Fruit fly (Drosophila melanogaster): ENCODE data around the gene Eip74EF.
A peak's percentile ranks its signal among the peaks of the same experiment; 100 is the strongest.

Eip74EF gene

dm6 chr3L:17625014-17625413 lies 5.9 kb upstream of the Eip74EF start (continued):
- TF ChIP-seq CG18262 (tag; optimal IDR thresholded peaks at IDR 0.05) (no peak), al (GFP tag; IDR thresholded peaks at IDR 0.05) (no peak), CG4424 (GFP tag; optimal IDR thresholded peaks at IDR 0.05) (no peak), CG31365 (tag; optimal IDR thresholded peaks at IDR 0.05) (no peak), CG34376 (GFP tag; optimal IDR thresholded peaks at IDR 0.05) (no peak), Hey (tag; optimal IDR thresholded peaks at IDR 0.05) (peak; percentile 28), ranshi (GFP tag; IDR thresholded peaks at IDR 0.05) (no peak), Dad (GFP tag; optimal IDR thresholded peaks at IDR 0.05) (no peak), corto (GFP tag; optimal IDR thresholded peaks at IDR 0.05) (no peak), Dbx (GFP tag; IDR thresholded peaks at IDR 0.05) (no peak), CG10147 (GFP tag; optimal IDR thresholded peaks at IDR 0.05) (no peak), insv (GFP tag; optimal IDR thresholded peaks at IDR 0.05) (peak in 1 of 2 experiments; percentile 12), CG8281 (tag; optimal IDR thresholded peaks at IDR 0.05) (peak; percentile 6), fru (optimal IDR thresholded peaks at IDR 0.05) (no peak), CG4617 (GFP tag; optimal IDR thresholded peaks at IDR 0.05; ENCODE audit: borderline replicate concordance) (no peak), Lpt (GFP tag; optimal IDR thresholded peaks at IDR 0.05) (no peak), CG16813 (GFP tag; IDR thresholded peaks at IDR 0.05; ENCODE audit: partially characterized antibody) (no peak), ewg (GFP tag; optimal IDR thresholded peaks at IDR 0.05) (no peak), Opbp (GFP tag; IDR thresholded peaks at IDR 0.05; ENCODE audit: partially characterized antibody) (no peak), Lim3 (GFP tag; IDR thresholded peaks at IDR 0.05) (no peak), CHES-1-like (GFP tag; optimal IDR thresholded peaks at IDR 0.05) (no peak), CG10209 (GFP tag; optimal IDR thresholded peaks at IDR 0.05) (no peak), ken (GFP tag; IDR thresholded peaks at IDR 0.05) (no peak), Sox102F (GFP tag; optimal IDR thresholded peaks at IDR 0.05) (no peak), Xbp1 (GFP tag; optimal IDR thresholded peaks at IDR 0.05) (no peak), Hsf (GFP tag; optimal IDR thresholded peaks at IDR 0.05) (no peak), jigr1 (GFP tag; IDR thresholded peaks at IDR 0.05) (no peak), aop (GFP tag; IDR thresholded peaks at IDR 0.05) (no peak), pb (GFP tag; optimal IDR thresholded peaks at IDR 0.05) (no peak), PHDP (tag; optimal IDR thresholded peaks at IDR 0.05) (peak; percentile 61), disco-r (GFP tag; optimal IDR thresholded peaks at IDR 0.05) (no peak), peb (GFP tag; IDR thresholded peaks at IDR 0.05) (no peak), CoRest (tag; optimal IDR thresholded peaks at IDR 0.05) (no peak), crol (GFP tag; IDR thresholded peaks at IDR 0.05) (no peak), Chrac-16 (GFP tag; optimal IDR thresholded peaks at IDR 0.05) (no peak), row (GFP tag; IDR thresholded peaks at IDR 0.05) (no peak), CG14667 (GFP tag; IDR thresholded peaks at IDR 0.05) (no peak), CG2889 (GFP tag; IDR thresholded peaks at IDR 0.05) (no peak), CG17186 (GFP tag; optimal IDR thresholded peaks at IDR 0.05) (no peak), slou (GFP tag; optimal IDR thresholded peaks at IDR 0.05) (no peak), H2.0 (GFP tag; IDR thresholded peaks at IDR 0.05) (no peak), zfh2 (GFP tag; optimal IDR thresholded peaks at IDR 0.05) (no peak), CG9215 (GFP tag; IDR thresholded peaks at IDR 0.05) (no peak), twi (tag; optimal IDR thresholded peaks at IDR 0.05) (no peak), CG10462 (GFP tag; optimal IDR thresholded peaks at IDR 0.05) (no peak), salm (tag; optimal IDR thresholded peaks at IDR 0.05) (peak; percentile 8), Tbp (GFP tag; optimal IDR thresholded peaks at IDR 0.05) (no peak), grau (tag; optimal IDR thresholded peaks at IDR 0.05) (peak; percentile 19), CG42726 (GFP tag; IDR thresholded peaks at IDR 0.05; ENCODE audit: partially characterized antibody) (no peak), CG34224 (GFP tag; IDR thresholded peaks at IDR 0.05; ENCODE audit: partially characterized antibody) (no peak), sna (GFP tag; IDR thresholded peaks at IDR 0.05; ENCODE audit: partially characterized antibody) (no peak), CG32772 (GFP tag; IDR thresholded peaks at IDR 0.05) (no peak), CG3995 (GFP tag; optimal IDR thresholded peaks at IDR 0.05) (no peak)
